Worm (Caenorhabditis elegans): ENCODE measurements around the gene F38A1.8.

Gene F38A1.8

ce11 chrIV:1234780-1235179 is 4.9 kb downstream of the F38A1.8 start:
- TF ChIP-seq eyg-1 (tag; optimal IDR thresholded peaks at IDR 0.05) (no peak), ceh-48 (tag; optimal IDR thresholded peaks at IDR 0.05) (no peak), ceh-22 (tag; optimal IDR thresholded peaks at IDR 0.05) (no peak), unc-86 (tag; optimal IDR thresholded peaks at IDR 0.05) (no peak), odd-2 (tag; optimal IDR thresholded peaks at IDR 0.05) (no peak)

- TF ChIP-seq zip-5 (tag; optimal IDR thresholded peaks at IDR 0.05) (no peak), eyg-1 (tag; optimal IDR thresholded peaks at IDR 0.05) (no peak), ceh-19 (GFP tag; optimal IDR thresholded peaks at IDR 0.05) (no peak), ceh-31 (tag; optimal IDR thresholded peaks at IDR 0.05) (no peak), ceh-2 (tag; optimal IDR thresholded peaks at IDR 0.05) (no peak), elt-4 (tag; optimal IDR thresholded peaks at IDR 0.05) (no peak), T23F11.4 (GFP tag; optimal IDR thresholded peaks at IDR 0.05) (no peak), ahr-1 (tag; optimal IDR thresholded peaks at IDR 0.05) (no peak), hlh-13 (GFP tag; optimal IDR thresholded peaks at IDR 0.05) (no peak), ceh-30 (tag; optimal IDR thresholded peaks at IDR 0.05) (no peak), hlh-6 (tag; optimal IDR thresholded peaks at IDR 0.05) (no peak), K09A11.1 (tag; optimal IDR thresholded peaks at IDR 0.05; ENCODE audit: insufficient read depth) (no peak), hlh-15 (tag; optimal IDR thresholded peaks at IDR 0.05) (no peak), pat-9 (tag; optimal IDR thresholded peaks at IDR 0.05) (no peak)
Measured at ce11 chrIV:1232419-1233145, 7.1 kb downstream of the F38A1.8 start.

ce11 chrIV:1231589-1231988 is 8.1 kb downstream of the F38A1.8 start, which contains the start of gene W09G12.6:
Gene W09G12.6, plus strand, starts transcription at chrIV:1231889.
- TF ChIP-seq nhr-232 (tag; optimal IDR thresholded peaks at IDR 0.05) (no peak), T23F11.4 (GFP tag; optimal IDR thresholded peaks at IDR 0.05) (no peak), F13H6.1 (tag; optimal IDR thresholded peaks at IDR 0.05) (no peak), elt-4 (tag; optimal IDR thresholded peaks at IDR 0.05) (no peak), ceh-24 (tag; optimal IDR thresholded peaks at IDR 0.05) (no peak), fkh-10 (GFP tag; optimal IDR thresholded peaks at IDR 0.05) (no peak), ztf-16 (tag; optimal IDR thresholded peaks at IDR 0.05) (no peak), pqm-1 (tag; optimal IDR thresholded peaks at IDR 0.05) (no peak), odd-2 (tag; optimal IDR thresholded peaks at IDR 0.05) (no peak), ceh-14 (tag; optimal IDR thresholded peaks at IDR 0.05) (no peak), ceh-30 (tag; optimal IDR thresholded peaks at IDR 0.05) (no peak), madf-2 (tag; optimal IDR thresholded peaks at IDR 0.05) (no peak), pat-9 (tag; optimal IDR thresholded peaks at IDR 0.05) (no peak), fkh-6 (tag; optimal IDR thresholded peaks at IDR 0.05) (no peak), ceh-34 (tag; optimal IDR thresholded peaks at IDR 0.05) (no peak), unc-42 (tag; optimal IDR thresholded peaks at IDR 0.05) (no peak), pha-2 (tag; optimal IDR thresholded peaks at IDR 0.05) (no peak)

ce11 chrIV:1228675-1229130 is 10.9 kb downstream of the F38A1.8 start, which contains the start of gene W09G12.7:
Gene W09G12.7, plus strand, starts transcription at chrIV:1229080.
- TF ChIP-seq fax-1 (tag; optimal IDR thresholded peaks at IDR 0.05) (no peak), sox-4 (tag; optimal IDR thresholded peaks at IDR 0.05) (no peak), pros-1 (tag; optimal IDR thresholded peaks at IDR 0.05) (no peak), C08G9.2 (tag; optimal IDR thresholded peaks at IDR 0.05) (no peak), ceh-24 (tag; optimal IDR thresholded peaks at IDR 0.05) (no peak), F13H6.1 (tag; optimal IDR thresholded peaks at IDR 0.05) (no peak), tbx-7 (tag; optimal IDR thresholded peaks at IDR 0.05) (no peak), npax-4 (tag; optimal IDR thresholded peaks at IDR 0.05) (no peak), ets-4 (tag; optimal IDR thresholded peaks at IDR 0.05) (no peak), pat-9 (tag; optimal IDR thresholded peaks at IDR 0.05) (no peak), ceh-22 (tag; optimal IDR thresholded peaks at IDR 0.05) (no peak), ama-1 (optimal IDR thresholded peaks at IDR 0.05) (no peak), ztf-16 (tag; optimal IDR thresholded peaks at IDR 0.05) (no peak), fkh-10 (GFP tag; optimal IDR thresholded peaks at IDR 0.05) (no peak), ceh-45 (GFP tag; IDR thresholded peaks at IDR 0.05) (no peak), nhr-11 (tag; optimal IDR thresholded peaks at IDR 0.05) (no peak), C38D4.7 (GFP tag; optimal IDR thresholded peaks at IDR 0.05) (no peak)

All from whole organism, late embryonic.